Fruit fly (Drosophila melanogaster) whole organism, embryonic: ENCODE data around the gene CG7879.
A peak's percentile ranks its signal among the peaks of the same experiment; 100 is the strongest.

ENCODE experiments used
- CG10979 ChIP-seq: fragments of 200-800 bp; sonication (Bioruptor generic); optimal IDR thresholded peaks from 2 replicates; lab custom pipeline; 2018; ENCODE audit warnings: missing biosample characterization, mild to moderate bottlenecking, missing genetic modification characterization, moderate library complexity
- CG11723 ChIP-seq: fragments of 200-800 bp; sonication (Bioruptor generic); optimal IDR thresholded peaks from 2 replicates; lab custom pipeline; 2017; ENCODE audit warnings: missing biosample characterization, mild to moderate bottlenecking, missing genetic modification characterization
- CG12219 ChIP-seq: fragments of 200-800 bp; sonication (Bioruptor generic); optimal IDR thresholded peaks from 3 replicates; lab custom pipeline; 2018; ENCODE audit warnings: missing biosample characterization, mild to moderate bottlenecking, missing genetic modification characterization
- CG1233 ChIP-seq: fragments of 200-800 bp; sonication (Bioruptor generic); optimal IDR thresholded peaks from 4 replicates; lab custom pipeline; 2018; ENCODE audit warnings: missing biosample characterization, mild to moderate bottlenecking, missing genetic modification characterization
- CG13123 ChIP-seq: fragments of 200-800 bp; sonication (Bioruptor generic); optimal IDR thresholded peaks from 2 replicates; lab custom pipeline; 2016; ENCODE audit warnings: missing biosample characterization, missing genetic modification characterization
- CG13424 ChIP-seq: fragments of 200-800 bp; sonication (Bioruptor generic); optimal IDR thresholded peaks from 2 replicates; lab custom pipeline; 2019; ENCODE audit warnings: missing biosample characterization, mild to moderate bottlenecking, missing genetic modification characterization, moderate library complexity
- CG13624 ChIP-seq: fragments of 200-800 bp; sonication (Bioruptor generic); optimal IDR thresholded peaks from 2 replicates; lab custom pipeline; 2016; ENCODE audit warnings: missing biosample characterization, missing genetic modification characterization
- CG1602 ChIP-seq: fragments of 200-800 bp; sonication (Bioruptor generic); optimal IDR thresholded peaks from 3 replicates; lab custom pipeline; 2016; ENCODE audit warnings: missing biosample characterization, missing genetic modification characterization
- CG16779 ChIP-seq: fragments of 200-800 bp; sonication (Bioruptor generic); IDR thresholded peaks from 2 replicates; pipeline ENCODE4 v1.3.6; 2022; ENCODE audit warnings: missing biosample characterization, missing genetic modification characterization
- CG30020 ChIP-seq: fragments of 200-800 bp; optimal IDR thresholded peaks from 2 replicates; lab custom pipeline; 2019; ENCODE audit warnings: missing biosample characterization, mild to moderate bottlenecking, missing genetic modification characterization, moderate library complexity
- CG32767 ChIP-seq: fragments of 200-800 bp; sonication (Bioruptor generic); IDR thresholded peaks from 2 replicates; pipeline ENCODE4 v1.3.6; 2022; ENCODE audit warnings: missing biosample characterization, missing genetic modification characterization
- CG33213 ChIP-seq: fragments of 200-800 bp; sonication (Bioruptor generic); optimal IDR thresholded peaks from 3 replicates; lab custom pipeline; 2016; ENCODE audit warnings: missing biosample characterization, missing genetic modification characterization
- CG34224 ChIP-seq: fragments of 200-800 bp; sonication (Bioruptor generic); IDR thresholded peaks from 3 replicates; pipeline ENCODE4 v1.3.6; 2022; ENCODE audit warnings: missing biosample characterization, missing genetic modification characterization; ENCODE audit not compliant: partially characterized antibody
- CG42726 ChIP-seq: fragments of 200-800 bp; sonication (Bioruptor generic); IDR thresholded peaks from 2 replicates; pipeline ENCODE4 v1.3.6; 2022; ENCODE audit warnings: missing biosample characterization, missing genetic modification characterization; ENCODE audit not compliant: partially characterized antibody
- CG4328 ChIP-seq: fragments of 200-800 bp; sonication (Bioruptor generic); optimal IDR thresholded peaks from 3 replicates; lab custom pipeline; 2017; ENCODE audit warnings: missing biosample characterization, missing genetic modification reagents, missing genetic modification characterization
- CG4404 ChIP-seq: fragments of 200-800 bp; sonication (Bioruptor generic); IDR thresholded peaks from 2 replicates; pipeline ENCODE4 v1.3.6; 2022; ENCODE audit warnings: missing biosample characterization, missing genetic modification characterization
- CG4820 ChIP-seq: fragments of 200-800 bp; sonication (Bioruptor generic); optimal IDR thresholded peaks from 3 replicates; lab custom pipeline; 2016; ENCODE audit warnings: missing biosample characterization, missing genetic modification characterization
- CHES-1-like ChIP-seq: fragments of 200-800 bp; sonication (Bioruptor generic); optimal IDR thresholded peaks from 2 replicates; lab custom pipeline; 2016; ENCODE audit warnings: missing biosample characterization, missing genetic modification characterization
- Dad ChIP-seq: fragments of 200-800 bp; sonication (Bioruptor generic); optimal IDR thresholded peaks from 3 replicates; lab custom pipeline; 2016; ENCODE audit warnings: missing biosample characterization, missing genetic modification characterization
- Dip3 ChIP-seq: fragments of 200-800 bp; sonication (Bioruptor generic); optimal IDR thresholded peaks from 3 replicates; lab custom pipeline; 2016; ENCODE audit warnings: missing biosample characterization, missing genetic modification characterization
- Gug ChIP-seq: fragments of 200-800 bp; sonication (Bioruptor generic); IDR thresholded peaks from 4 replicates; pipeline ENCODE4 v1.3.6; 2022; ENCODE audit warnings: missing biosample characterization, missing genetic modification characterization
- H15 ChIP-seq: fragments of 200-800 bp; sonication (Bioruptor generic); IDR thresholded peaks from 3 replicates; pipeline ENCODE4 v1.3.6; 2022; ENCODE audit warnings: missing biosample characterization, missing genetic modification characterization
- Meics ChIP-seq: fragments of 200-800 bp; sonication (Bioruptor generic); optimal IDR thresholded peaks from 2 replicates; lab custom pipeline; 2017; ENCODE audit warnings: missing biosample characterization, mild to moderate bottlenecking, missing genetic modification characterization
- NK7.1 ChIP-seq: fragments of 200-800 bp; sonication (Bioruptor generic); optimal IDR thresholded peaks from 3 replicates; lab custom pipeline; 2016; ENCODE audit warnings: missing biosample characterization, missing genetic modification characterization
- Nf-YA ChIP-seq: fragments of 200-800 bp; sonication (Bioruptor generic); IDR thresholded peaks from 2 replicates; pipeline ENCODE4 v1.3.6; 2022; ENCODE audit warnings: missing biosample characterization, missing genetic modification characterization
- TFAM ChIP-seq: fragments of 200-800 bp; sonication (Bioruptor generic); optimal IDR thresholded peaks from 2 replicates; lab custom pipeline; 2017; ENCODE audit warnings: missing biosample characterization, missing genetic modification characterization, inconsistent platforms
- Tbp ChIP-seq: fragments of >200 bp; optimal IDR thresholded peaks from 2 replicates; lab custom pipeline; 2018; ENCODE audit warnings: missing biosample characterization, missing genetic modification characterization
- amos ChIP-seq: fragments of 200-800 bp; sonication (Bioruptor generic); IDR thresholded peaks from 2 replicates; pipeline ENCODE4 v1.3.6; 2022; ENCODE audit warnings: missing biosample characterization, missing genetic modification characterization; ENCODE audit not compliant: partially characterized antibody
- bab2 ChIP-seq: fragments of 200-800 bp; sonication (Bioruptor generic); optimal IDR thresholded peaks from 2 replicates; lab custom pipeline; 2016; ENCODE audit warnings: missing biosample characterization, missing genetic modification characterization
- bbx ChIP-seq: fragments of 200-800 bp; sonication (Bioruptor generic); IDR thresholded peaks from 2 replicates; pipeline ENCODE4 v1.3.6; 2022; ENCODE audit warnings: missing biosample characterization, missing genetic modification characterization; ENCODE audit not compliant: partially characterized antibody
- croc ChIP-seq: fragments of 200-800 bp; sonication (Bioruptor generic); conservative IDR thresholded peaks from 3 replicates; pipeline ENCODE4 v1.3.6; 2022; ENCODE audit warnings: missing biosample characterization, missing genetic modification characterization
- dan ChIP-seq: fragments of 200-800 bp; sonication (Bioruptor generic); IDR thresholded peaks from 2 replicates; pipeline ENCODE4 v1.3.6; 2022; ENCODE audit warnings: missing biosample characterization, missing genetic modification characterization
- dati ChIP-seq: fragments of 200-800 bp; sonication (Bioruptor generic); IDR thresholded peaks from 2 replicates; pipeline ENCODE4 v1.3.6; 2022; ENCODE audit warnings: missing biosample characterization, missing genetic modification characterization
- dmrt99B ChIP-seq: fragments of 200-800 bp; sonication (Bioruptor generic); optimal IDR thresholded peaks from 2 replicates; lab custom pipeline; 2018; ENCODE audit warnings: missing biosample characterization, mild to moderate bottlenecking, missing genetic modification characterization, moderate library complexity
- dpn ChIP-seq, 2 experiments: fragments of 200-800 bp; sonication (Bioruptor generic); optimal IDR thresholded peaks; 3 replicates each; lab custom pipeline; 2016; ENCODE audit warnings: missing biosample characterization in 2 of 2, missing genetic modification characterization in 2 of 2
- ewg ChIP-seq: fragments of 200-800 bp; sonication (Bioruptor generic); optimal IDR thresholded peaks from 3 replicates; lab custom pipeline; 2017; ENCODE audit warnings: mild to moderate bottlenecking, missing biosample characterization, missing genetic modification reagents, missing genetic modification characterization
- gsb-n ChIP-seq: fragments of 200-800 bp; sonication (Bioruptor generic); optimal IDR thresholded peaks from 3 replicates; lab custom pipeline; 2018; ENCODE audit warnings: missing biosample characterization, mild to moderate bottlenecking, missing genetic modification characterization
- kay ChIP-seq: fragments of 200-800 bp; sonication (Bioruptor generic); optimal IDR thresholded peaks from 2 replicates; lab custom pipeline; 2016; ENCODE audit warnings: missing biosample characterization, missing genetic modification characterization
- knrl ChIP-seq: fragments of 200-800 bp; sonication (Bioruptor generic); IDR thresholded peaks from 3 replicates; pipeline ENCODE4 v1.3.6; 2022; ENCODE audit warnings: missing biosample characterization, missing genetic modification characterization; ENCODE audit not compliant: partially characterized antibody
- mld ChIP-seq: fragments of 200-800 bp; sonication (Bioruptor generic); IDR thresholded peaks from 3 replicates; pipeline ENCODE4 v1.3.6; 2022; ENCODE audit warnings: missing biosample characterization, missing genetic modification characterization; ENCODE audit not compliant: partially characterized antibody
- oc ChIP-seq: fragments of 200-800 bp; sonication (Bioruptor generic); optimal IDR thresholded peaks from 2 replicates; lab custom pipeline; 2018; ENCODE audit warnings: missing biosample characterization, mild to moderate bottlenecking, missing genetic modification characterization, moderate library complexity
- otp ChIP-seq: fragments of 200-800 bp; sonication (Bioruptor generic); IDR thresholded peaks from 3 replicates; pipeline ENCODE4, ENCODE4 v1.3.6; 2022; ENCODE audit warnings: missing biosample characterization, missing genetic modification characterization
- pan ChIP-seq, 4 experiments: fragments of >200 bp in 3 of 4; fragments of 200-800 bp in 1 of 4; sonication (Bioruptor generic) in 1 of 4; optimal IDR thresholded peaks in 3 of 4; IDR thresholded peaks in 1 of 4; 2 replicates each; pipeline versions ENCODE4 v1.3.6 to Lab custom; 2017 to 2022; ENCODE audit warnings: missing biosample characterization in 2 of 4, missing genetic modification characterization in 2 of 4, mixed read lengths in 1 of 4
- peb ChIP-seq: fragments of 200-800 bp; sonication (Bioruptor generic); IDR thresholded peaks from 2 replicates; pipeline ENCODE4 v1.3.6; 2022; ENCODE audit warnings: missing biosample characterization, missing genetic modification characterization
- pnt ChIP-seq: fragments of 200-800 bp; sonication (Bioruptor generic); optimal IDR thresholded peaks from 3 replicates; lab custom pipeline; 2016; ENCODE audit warnings: missing biosample characterization, missing genetic modification characterization
- sima ChIP-seq: fragments of 200-800 bp; sonication (Bioruptor generic); optimal IDR thresholded peaks from 2 replicates; lab custom pipeline; 2016; ENCODE audit warnings: missing biosample characterization, missing genetic modification characterization
- trem ChIP-seq: fragments of 200-800 bp; optimal IDR thresholded peaks from 3 replicates; lab custom pipeline; 2019; ENCODE audit warnings: missing biosample characterization, mild to moderate bottlenecking, missing genetic modification characterization, moderate library complexity
- trh ChIP-seq: fragments of 200-800 bp; sonication (Bioruptor generic); optimal IDR thresholded peaks from 2 replicates; lab custom pipeline; 2016; ENCODE audit warnings: missing biosample characterization, missing genetic modification characterization
- unc-4 ChIP-seq: fragments of 200-800 bp; sonication (Bioruptor generic); IDR thresholded peaks from 2 replicates; pipeline ENCODE4 v1.3.6; 2022; ENCODE audit warnings: missing biosample characterization, missing genetic modification characterization; ENCODE audit not compliant: partially characterized antibody

CG7879 gene

dm6 chr3L:1579169-1579853, 10.9 kb upstream of the CG7879 start (continued):
- peak; percentile 50 to 54 for TF ChIP-seq dpn (GFP tag; optimal IDR thresholded peaks at IDR 0.05; lab: Kevin White, UChicago)
- peak; percentile 61 for TF ChIP-seq CG33213 (GFP tag; lab: Kevin White, UChicago)
- peak; percentile 58 for TF ChIP-seq TFAM (GFP tag; lab: Kevin White, UChicago)
- peak; percentile 55 for TF ChIP-seq Meics
- TF ChIP-seq CG11723 (GFP tag; lab: Kevin White, UChicago) = peak; percentile 54
- peak; percentile 71 for TF ChIP-seq CG4328 (GFP tag; lab: Kevin White, UChicago)
- TF ChIP-seq mld (GFP tag; lab: Robert Waterston, UW) = no peak
- TF ChIP-seq gsb-n (tag; lab: Kevin White, UChicago) = peak; percentile 76
- peak; percentile 41; the same call in 1 of the 4 replicates for TF ChIP-seq Gug (GFP tag; lab: Robert Waterston, UW)
- no peak for TF ChIP-seq CG30020 (tag; lab: Kevin White, UChicago)
- TF ChIP-seq bbx (GFP tag; lab: Robert Waterston, UW) = no peak
- TF ChIP-seq trem (tag; lab: Kevin White, UChicago) = peak; percentile 52
- TF ChIP-seq CG4404 = peak; percentile 18; the same call in 1 of the 2 replicates
- peak; percentile 77 for TF ChIP-seq CG1233
- peak; percentile 17 for TF ChIP-seq Dip3 (GFP tag; lab: Kevin White, UChicago)
- TF ChIP-seq Tbp (GFP tag; lab: Kevin White, UChicago) = no peak
- peak; percentile 54 for TF ChIP-seq trh
- peak; percentile 79 for TF ChIP-seq CG12219 (GFP tag; lab: Kevin White, UChicago)
- no peak for TF ChIP-seq amos (GFP tag; lab: Robert Waterston, UW)
- TF ChIP-seq Nf-YA (GFP tag; lab: Robert Waterston, UW) = peak; percentile 57; the same call in 1 of the 2 replicates
- peak; percentile 81 for TF ChIP-seq bab2 (GFP tag; lab: Kevin White, UChicago)
- TF ChIP-seq pan (optimal IDR thresholded peaks at IDR 0.05; lab: Kevin White, UChicago) = no peak
- peak in 1 of 2 experiments; percentile 41 for TF ChIP-seq pan (GFP tag; optimal IDR thresholded peaks at IDR 0.05 in 1 of 2, IDR thresholded peaks at IDR 0.05 in 1 of 2)
- TF ChIP-seq CG13624 (GFP tag; lab: Kevin White, UChicago) = no peak
- no peak for TF ChIP-seq dan (GFP tag; lab: Robert Waterston, UW)
- TF ChIP-seq unc-4 = no peak
- peak; percentile 45 for TF ChIP-seq croc (GFP tag; lab: Robert Waterston, UW)
- TF ChIP-seq CG34224 (GFP tag; lab: Robert Waterston, UW) = no peak
- peak; percentile 54 for TF ChIP-seq sima (GFP tag; lab: Kevin White, UChicago)
- peak; percentile 41 for TF ChIP-seq ewg (GFP tag; lab: Kevin White, UChicago)
- no peak for TF ChIP-seq H15 (GFP tag; lab: Robert Waterston, UW)
- peak; percentile 46 for TF ChIP-seq CG13123
- TF ChIP-seq CG42726 (GFP tag; lab: Robert Waterston, UW) = no peak
- no peak for TF ChIP-seq knrl (GFP tag; lab: Robert Waterston, UW)
- no peak for TF ChIP-seq dati (GFP tag; lab: Robert Waterston, UW)
- no peak for TF ChIP-seq CG32767 (GFP tag; lab: Robert Waterston, UW)
- TF ChIP-seq Dad (GFP tag; lab: Kevin White, UChicago) = no peak
- peak; percentile 72 for TF ChIP-seq CHES-1-like (GFP tag; lab: Kevin White, UChicago)
- peak; percentile 72 for TF ChIP-seq CG1602 (GFP tag; lab: Kevin White, UChicago)
- peak; percentile 41 for TF ChIP-seq kay (GFP tag; lab: Kevin White, UChicago)
- TF ChIP-seq NK7.1 = peak; percentile 38
- TF ChIP-seq CG10979 (tag; lab: Kevin White, UChicago) = peak; percentile 71
- TF ChIP-seq CG16779 = no peak
- peak; percentile 74 for TF ChIP-seq CG13424 (tag; lab: Kevin White, UChicago)
- TF ChIP-seq otp (GFP tag; lab: Robert Waterston, UW) = peak; percentile 75; the same call in 2 of the 3 replicates
- TF ChIP-seq oc (tag; lab: Kevin White, UChicago) = peak; percentile 93
- peak; percentile 82 for TF ChIP-seq dmrt99B (tag; lab: Kevin White, UChicago)
- TF ChIP-seq CG4820 (GFP tag; lab: Kevin White, UChicago) = peak; percentile 61
- peak; percentile 61 for TF ChIP-seq pnt (GFP tag; lab: Kevin White, UChicago)
- TF ChIP-seq peb (GFP tag; lab: Robert Waterston, UW) = no peak
